Worm (Caenorhabditis elegans) whole organism, late embryonic: ENCODE results near the gene srh-207.

Experiments used
- C08G9.2 ChIP-seq: sonication (generic microtip); optimal IDR thresholded peaks from 2 replicates; lab custom pipeline; 2016; ENCODE audit warnings: mild to moderate bottlenecking, missing genetic modification characterization, moderate library complexity, missing compliant biosample characterization
- K02D7.2 ChIP-seq: sonication (generic microtip); optimal IDR thresholded peaks from 2 replicates; lab custom pipeline; 2017; ENCODE audit warnings: mild to moderate bottlenecking, missing genetic modification characterization, missing compliant biosample characterization
- K09A11.1 ChIP-seq: sonication (generic microtip); optimal IDR thresholded peaks from 2 replicates; lab custom pipeline; 2017; ENCODE audit warnings: antibody characterized with exemption, mild to moderate bottlenecking, missing genetic modification characterization, missing compliant biosample characterization; ENCODE audit not compliant: insufficient read depth
- T23F11.4 ChIP-seq: fragments of 200-800 bp; sonication (Bioruptor generic); optimal IDR thresholded peaks from 2 replicates; lab custom pipeline; 2018; ENCODE audit warnings: mild to moderate bottlenecking, missing genetic modification characterization, missing compliant biosample characterization
- Y22D7AL.16 ChIP-seq: sonication (generic microtip); optimal IDR thresholded peaks from 2 replicates; lab custom pipeline; 2016; ENCODE audit warnings: missing genetic modification characterization, missing compliant biosample characterization
- ama-1 ChIP-seq: fragments of 150-350 bp; optimal IDR thresholded peaks from 2 replicates; lab custom pipeline; 2014
- ceh-14 ChIP-seq: sonication (generic microtip); optimal IDR thresholded peaks from 2 replicates; lab custom pipeline; 2016; ENCODE audit warnings: missing genotype, missing genetic modification characterization, missing compliant biosample characterization
- ceh-18 ChIP-seq: sonication (generic microtip); optimal IDR thresholded peaks from 2 replicates; lab custom pipeline; 2016; ENCODE audit warnings: missing genetic modification characterization, missing compliant biosample characterization
- ceh-22 ChIP-seq: sonication (generic microtip); optimal IDR thresholded peaks from 2 replicates; lab custom pipeline; 2017; ENCODE audit warnings: missing biosample characterization, missing genetic modification characterization
- ceh-48 ChIP-seq: sonication (generic microtip); optimal IDR thresholded peaks from 2 replicates; lab custom pipeline; 2016; ENCODE audit warnings: missing genetic modification characterization, inconsistent platforms, missing compliant biosample characterization
- ceh-6 ChIP-seq: fragments of 200-800 bp; sonication (Bioruptor generic); optimal IDR thresholded peaks from 2 replicates; lab custom pipeline; 2018; ENCODE audit warnings: mild to moderate bottlenecking, missing genetic modification characterization, missing compliant biosample characterization
- elt-2 ChIP-seq: sonication (generic microtip); optimal IDR thresholded peaks from 2 replicates; lab custom pipeline; 2016; ENCODE audit warnings: missing genetic modification reagents, missing genetic modification characterization, missing compliant biosample characterization
- elt-4 ChIP-seq: sonication (generic microtip); optimal IDR thresholded peaks from 2 replicates; lab custom pipeline; 2016; ENCODE audit warnings: missing genetic modification characterization, missing compliant biosample characterization
- ets-4 ChIP-seq: sonication (generic microtip); optimal IDR thresholded peaks from 2 replicates; lab custom pipeline; 2016; ENCODE audit warnings: missing genetic modification characterization, missing compliant biosample characterization
- fax-1 ChIP-seq: sonication (generic microtip); optimal IDR thresholded peaks from 2 replicates; lab custom pipeline; 2016; ENCODE audit warnings: missing genotype, missing genetic modification characterization, missing compliant biosample characterization
- fkh-10 ChIP-seq: fragments of 150-350 bp; optimal IDR thresholded peaks from 2 replicates; lab custom pipeline; 2014; ENCODE audit warnings: missing biosample characterization, missing genetic modification reagents, missing genetic modification characterization
- hlh-13 ChIP-seq: fragments of 200-800 bp; sonication (Bioruptor generic); optimal IDR thresholded peaks from 2 replicates; lab custom pipeline; 2018; ENCODE audit warnings: mild to moderate bottlenecking, missing genetic modification characterization, missing compliant biosample characterization
- hlh-15 ChIP-seq: sonication (generic microtip); optimal IDR thresholded peaks from 2 replicates; lab custom pipeline; 2016; ENCODE audit warnings: missing genetic modification characterization, missing compliant biosample characterization
- hlh-30 ChIP-seq: sonication (generic microtip); optimal IDR thresholded peaks from 2 replicates; lab custom pipeline; 2017; ENCODE audit warnings: antibody characterized with exemption, missing genetic modification characterization, missing compliant biosample characterization; ENCODE audit not compliant: insufficient read depth
- lim-6 ChIP-seq: sonication (generic microtip); optimal IDR thresholded peaks from 2 replicates; lab custom pipeline; 2016; ENCODE audit warnings: missing genetic modification characterization, missing compliant biosample characterization
- mec-3 ChIP-seq: sonication (generic microtip); optimal IDR thresholded peaks from 2 replicates; lab custom pipeline; 2016; ENCODE audit warnings: borderline replicate concordance, missing genetic modification characterization, missing compliant biosample characterization
- nfya-1 ChIP-seq: sonication (generic microtip); optimal IDR thresholded peaks from 2 replicates; lab custom pipeline; 2017; ENCODE audit warnings: missing genetic modification characterization, mild to moderate bottlenecking, missing compliant biosample characterization, antibody characterized with exemption, moderate library complexity
- npax-4 ChIP-seq: sonication (generic microtip); optimal IDR thresholded peaks from 2 replicates; lab custom pipeline; 2016; ENCODE audit warnings: missing genetic modification characterization, missing compliant biosample characterization
- odd-2 ChIP-seq: sonication (generic microtip); optimal IDR thresholded peaks from 2 replicates; lab custom pipeline; 2017; ENCODE audit warnings: antibody characterized with exemption, mild to moderate bottlenecking, missing genetic modification characterization, missing compliant biosample characterization
- pat-9 ChIP-seq: fragments of 200-800 bp; sonication (Bioruptor generic); optimal IDR thresholded peaks from 2 replicates; lab custom pipeline; 2018; ENCODE audit warnings: mild to moderate bottlenecking, missing genetic modification characterization, moderate library complexity, missing compliant biosample characterization
- pax-1 ChIP-seq: fragments of 150-350 bp; optimal IDR thresholded peaks from 2 replicates; lab custom pipeline; 2014; ENCODE audit warnings: missing biosample characterization, missing genetic modification characterization
- pqm-1 ChIP-seq: sonication (generic microtip); optimal IDR thresholded peaks from 2 replicates; lab custom pipeline; 2016; ENCODE audit warnings: missing genetic modification characterization, missing compliant biosample characterization
- pros-1 ChIP-seq: fragments of 150-350 bp; optimal IDR thresholded peaks from 2 replicates; lab custom pipeline; 2014; ENCODE audit warnings: missing biosample characterization, missing genetic modification reagents, missing genetic modification characterization
- rnt-1 ChIP-seq: sonication (generic microtip); optimal IDR thresholded peaks from 2 replicates; lab custom pipeline; 2016; ENCODE audit warnings: missing genetic modification characterization, missing compliant biosample characterization
- sox-2 ChIP-seq: fragments of 200-800 bp; sonication (Bioruptor generic); IDR thresholded peaks from 2 replicates; pipeline ENCODE4 v1.3.6; 2022; ENCODE audit warnings: missing genetic modification reagents, missing genetic modification characterization, missing compliant biosample characterization
- sox-4 ChIP-seq: sonication (generic microtip); optimal IDR thresholded peaks from 2 replicates; lab custom pipeline; 2017; ENCODE audit warnings: mild to moderate bottlenecking, missing genetic modification characterization, inconsistent platforms, missing compliant biosample characterization
- syd-9 ChIP-seq: sonication (generic microtip); optimal IDR thresholded peaks from 2 replicates; lab custom pipeline; 2016; ENCODE audit warnings: mild to moderate bottlenecking, missing genetic modification characterization, moderate library complexity, missing compliant biosample characterization
- tbx-2 ChIP-seq: sonication (generic microtip); optimal IDR thresholded peaks from 2 replicates; lab custom pipeline; 2016; ENCODE audit warnings: missing genetic modification characterization, missing compliant biosample characterization
- ztf-16 ChIP-seq: sonication (generic microtip); optimal IDR thresholded peaks from 2 replicates; lab custom pipeline; 2017; ENCODE audit warnings: missing genetic modification characterization, missing compliant biosample characterization

The srh-207 gene

DNA sequence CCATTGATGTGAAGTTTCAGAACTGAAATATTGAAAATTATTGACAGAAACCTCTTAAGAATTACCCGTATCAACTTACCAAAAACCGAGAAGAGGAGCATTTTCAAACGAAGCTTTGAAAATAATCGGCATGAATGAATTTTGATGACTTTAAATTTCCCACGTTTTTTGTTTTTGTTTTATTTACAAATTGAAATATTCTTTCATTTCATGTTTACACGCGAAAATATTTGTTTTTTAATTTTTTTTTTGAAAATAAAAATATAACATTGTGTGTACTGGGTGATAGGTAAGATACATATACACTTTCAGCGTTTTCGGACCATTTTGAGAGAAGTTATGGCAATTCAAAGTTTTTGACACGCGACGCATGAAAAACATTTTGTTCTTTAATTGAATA is 14.4 kb downstream of the srh-207 start, which contains the start of gene Y51A2B.9:
Gene Y51A2B.9 (minus strand): TSS at position 101 of the 400 bp plus-strand sequence.
- TF ChIP-seq ztf-16: no peak
- TF ChIP-seq npax-4: no peak
- no peak for TF ChIP-seq K09A11.1 (tag; lab: Kevin White, UChicago)
- TF ChIP-seq odd-2 (tag; lab: Kevin White, UChicago): no peak
- TF ChIP-seq K02D7.2 (tag; lab: Kevin White, UChicago): no peak
- TF ChIP-seq tbx-2 (tag; lab: Kevin White, UChicago): no peak
- no peak for TF ChIP-seq elt-4 (tag; lab: Kevin White, UChicago)
- no peak for TF ChIP-seq nfya-1 (tag; lab: Kevin White, UChicago)
- TF ChIP-seq T23F11.4 (GFP tag; lab: Kevin White, UChicago): no peak
- TF ChIP-seq Y22D7AL.16 (tag; lab: Kevin White, UChicago): no peak
- no peak for TF ChIP-seq lim-6 (tag; lab: Kevin White, UChicago)
- no peak for TF ChIP-seq ceh-6

DNA sequence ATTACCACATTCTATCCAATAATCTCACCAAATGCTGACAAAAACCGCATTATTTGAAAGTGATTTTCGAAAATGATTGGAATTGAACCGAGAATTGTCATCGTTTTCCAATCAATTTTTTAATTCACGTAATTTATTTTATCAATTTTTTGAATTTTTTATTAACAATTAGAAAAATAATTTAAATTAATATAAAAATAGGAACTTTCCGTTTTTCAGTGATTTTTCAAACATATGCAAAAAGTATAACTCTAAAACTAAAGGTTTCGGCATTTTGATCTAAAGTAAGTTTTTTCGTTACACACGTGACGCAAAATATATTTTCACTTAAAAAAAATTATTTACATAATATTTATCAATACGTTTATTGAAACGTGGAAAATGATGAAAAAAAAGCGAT is 15.8 kb downstream of the srh-207 start, which contains the start of gene Y51A2B.6:
Gene Y51A2B.6 (minus strand): TSS at position 101 of the 400 bp plus-strand sequence.
- TF ChIP-seq pqm-1 (no peak), ceh-14 (tag; lab: Kevin White, UChicago) (no peak), ceh-22 (tag; lab: Kevin White, UChicago) (no peak), fkh-10 (GFP tag; lab: Kevin White, UChicago) (no peak), tbx-2 (tag; lab: Kevin White, UChicago) (no peak), pax-1 (no peak), fax-1 (tag; lab: Kevin White, UChicago) (no peak), hlh-13 (GFP tag; lab: Kevin White, UChicago) (no peak), hlh-30 (tag; lab: Kevin White, UChicago) (no peak), nfya-1 (tag; lab: Kevin White, UChicago) (no peak), ceh-48 (tag; lab: Kevin White, UChicago) (no peak), ceh-18 (tag; lab: Kevin White, UChicago) (no peak), npax-4 (no peak)

- TF ChIP-seq sox-4: no peak
- no peak for TF ChIP-seq ama-1 (lab: Kevin White, UChicago)
- TF ChIP-seq hlh-15 (tag; lab: Kevin White, UChicago): no peak
- TF ChIP-seq sox-2 (GFP tag; lab: Robert Waterston, UW): no peak
- no peak for TF ChIP-seq lim-6 (tag; lab: Kevin White, UChicago)
- no peak for TF ChIP-seq fkh-10 (GFP tag; lab: Kevin White, UChicago)
- no peak for TF ChIP-seq fax-1 (tag; lab: Kevin White, UChicago)
- no peak for TF ChIP-seq pros-1 (tag; lab: Kevin White, UChicago)
- TF ChIP-seq pax-1: no peak
- no peak for TF ChIP-seq syd-9
- no peak for TF ChIP-seq pat-9 (tag; lab: Kevin White, UChicago)
- TF ChIP-seq elt-2: no peak
- no peak for TF ChIP-seq mec-3
- no peak for TF ChIP-seq C08G9.2 (tag; lab: Kevin White, UChicago)
- no peak for TF ChIP-seq hlh-13 (GFP tag; lab: Kevin White, UChicago)
- no peak for TF ChIP-seq rnt-1 (tag; lab: Kevin White, UChicago)
- TF ChIP-seq odd-2 (tag; lab: Kevin White, UChicago): no peak
- no peak for TF ChIP-seq ets-4
- TF ChIP-seq ceh-18 (tag; lab: Kevin White, UChicago): no peak
These were observed 21.0 kb downstream of the srh-207 start, which contains the start of the genes Y51A2B.4 and Y51A2B.5 for ce11 chrV:18389046-18389445. Gene Y51A2B.4 (minus strand): TSS chrV:18389146. Gene Y51A2B.5 (plus strand): TSS chrV:18389277.

DNA sequence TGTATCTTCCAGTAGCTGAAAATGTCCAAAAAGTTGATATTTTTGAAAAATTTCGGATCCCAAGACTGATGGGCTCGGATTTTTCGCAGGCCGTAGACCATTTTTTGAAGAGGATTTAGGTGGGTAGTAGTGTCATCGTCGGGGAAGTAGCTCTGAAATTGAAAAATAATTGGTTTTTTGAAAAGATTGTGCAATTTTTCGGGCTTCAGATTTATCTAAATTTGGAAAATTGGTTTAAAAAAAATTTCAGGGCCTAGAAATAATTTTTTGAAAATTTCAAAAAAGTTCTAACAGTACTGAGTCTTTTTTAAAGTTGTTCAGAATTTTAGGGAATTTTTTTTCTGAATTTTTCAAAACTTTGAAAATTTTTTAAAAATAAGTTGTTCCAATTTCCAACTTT is 27.5 kb downstream of the srh-207 start, which contains the start of gene nhr-288:
Gene nhr-288 (minus strand): TSS at position 101 of the 400 bp plus-strand sequence.
- TF ChIP-seq ets-4: no peak
- no peak for TF ChIP-seq fax-1 (tag; lab: Kevin White, UChicago)
